Fruit fly (Drosophila melanogaster): Measurements from ENCODE around the gene Rrp45.

dm6 chrX:16782175-16782916, 8.7 kb downstream of the Rrp45 start:
- TF ChIP-seq pan (optimal IDR thresholded peaks at IDR 0.05): no peak
- no peak for TF ChIP-seq Dll (optimal IDR thresholded peaks at IDR 0.05)
- TF ChIP-seq EcR (GFP tag; optimal IDR thresholded peaks at IDR 0.05): no peak
- TF ChIP-seq psq (optimal IDR thresholded peaks at IDR 0.05): no peak
- no peak for TF ChIP-seq usp (GFP tag; optimal IDR thresholded peaks at IDR 0.05)

Measured in whole organism.